Worm (Caenorhabditis elegans) whole organism, L4 larva: ENCODE measurements around the gene T15B7.15.

Source experiments
- snpc-4 ChIP-seq: fragments of 150-350 bp; optimal IDR thresholded peaks from 2 replicates; lab custom pipeline; 2014; ENCODE audit warnings: missing biosample characterization, missing genetic modification characterization
- tra-1 ChIP-seq: fragments of 200-800 bp; sonication (Bioruptor generic); IDR thresholded peaks from 2 replicates; pipeline ENCODE4 v1.3.6; 2022; ENCODE audit warnings: missing genetic modification reagents, missing genetic modification characterization, missing compliant biosample characterization
- zag-1 ChIP-seq: fragments of 150-350 bp; optimal IDR thresholded peaks from 2 replicates; lab custom pipeline; 2014; ENCODE audit warnings: missing biosample characterization, missing genetic modification characterization

ce11 chrV:6823432-6823831 is 15.0 kb downstream of the T15B7.15 start:
- TF ChIP-seq zag-1 (tag; lab: Kevin White, UChicago), result no peak
- TF ChIP-seq snpc-4, result no peak
- no peak for TF ChIP-seq tra-1 (GFP tag; lab: Robert Waterston, UW)
